Worm (Caenorhabditis elegans) whole organism, L1 larva: Measurements from ENCODE around the gene F10G7.10.

ENCODE experiments used
- aly-2 ChIP-seq: fragments of 150-350 bp; optimal IDR thresholded peaks from 2 replicates; lab custom pipeline; 2014; ENCODE audit warnings: missing biosample characterization, missing genetic modification characterization
- fkh-10 ChIP-seq: sonication (generic microtip); optimal IDR thresholded peaks from 2 replicates; lab custom pipeline; 2017; ENCODE audit warnings: missing biosample characterization, missing genetic modification reagents, missing genetic modification characterization
- irx-1 ChIP-seq: sonication (generic microtip); optimal IDR thresholded peaks from 2 replicates; lab custom pipeline; 2016; ENCODE audit warnings: missing genetic modification characterization, missing compliant biosample characterization
- lin-35 ChIP-seq, 2 experiments: fragments of 150-350 bp; optimal IDR thresholded peaks; 2 replicates each; lab custom pipeline; 2014; ENCODE audit warnings: missing biosample characterization in 2 of 2, missing genetic modification characterization in 2 of 2, missing genetic modification reagents in 2 of 2
- lsy-2 ChIP-seq, 2 experiments: fragments of 150-350 bp; optimal IDR thresholded peaks; 2 replicates each; lab custom pipeline; 2014; ENCODE audit warnings: missing biosample characterization in 2 of 2, missing genetic modification characterization in 2 of 2
- mef-2 ChIP-seq: fragments of 150-350 bp; optimal IDR thresholded peaks from 2 replicates; lab custom pipeline; 2014; ENCODE audit warnings: missing biosample characterization, missing genetic modification characterization
- nhr-11 ChIP-seq: fragments of 150-350 bp; optimal IDR thresholded peaks from 2 replicates; lab custom pipeline; 2014; ENCODE audit warnings: missing biosample characterization, missing genetic modification characterization
- nhr-77 ChIP-seq: fragments of 150-350 bp; optimal IDR thresholded peaks from 2 replicates; lab custom pipeline; 2014; ENCODE audit warnings: missing biosample characterization, missing genetic modification characterization
- skn-1 ChIP-seq: fragments of 150-350 bp; optimal IDR thresholded peaks from 2 replicates; lab custom pipeline; 2014; ENCODE audit warnings: missing biosample characterization, missing genetic modification characterization

- TF ChIP-seq skn-1 (tag; lab: Kevin White, UChicago) = no peak
- no peak for TF ChIP-seq lsy-2 (tag; optimal IDR thresholded peaks at IDR 0.05; lab: Kevin White, UChicago)
- no peak for TF ChIP-seq fkh-10 (GFP tag; lab: Kevin White, UChicago)
- no peak for TF ChIP-seq aly-2 (tag; lab: Kevin White, UChicago)
- no peak for TF ChIP-seq nhr-11 (tag; lab: Kevin White, UChicago)
- TF ChIP-seq mef-2 (tag; lab: Kevin White, UChicago) = no peak
- no peak for TF ChIP-seq lin-35 (GFP tag; optimal IDR thresholded peaks at IDR 0.05; lab: Kevin White, UChicago)
- TF ChIP-seq irx-1 (tag; lab: Kevin White, UChicago) = no peak
- no peak for TF ChIP-seq nhr-77 (tag; lab: Kevin White, UChicago)
Measured at ce11 chrII:4737348-4737747, 11.3 kb upstream of the F10G7.10 start, which contains the start of gene ctsa-1.1.
